Worm (Caenorhabditis elegans) whole organism, young adult: ENCODE data around the gene K04B12.2.

Experiments
- B0336.3 ChIP-seq: fragments of 200-800 bp; sonication (Bioruptor generic); IDR thresholded peaks from 2 replicates; pipeline ENCODE4 v1.3.6; 2022; ENCODE audit warnings: missing genetic modification characterization, missing compliant biosample characterization
- D2030.7 ChIP-seq: fragments of 200-800 bp; sonication (Bioruptor generic); IDR thresholded peaks from 2 replicates; pipeline ENCODE4 v1.3.6; 2022; ENCODE audit warnings: missing genetic modification reagents, missing genetic modification characterization, missing compliant biosample characterization
- F10E7.11 ChIP-seq: sonication (generic microtip); optimal IDR thresholded peaks from 2 replicates; lab custom pipeline; 2017; ENCODE audit warnings: mild to moderate bottlenecking, missing genetic modification characterization, moderate library complexity, missing compliant biosample characterization
- F49E8.2 ChIP-seq: sonication (generic microtip); optimal IDR thresholded peaks from 3 replicates; lab custom pipeline; 2017; ENCODE audit warnings: missing genetic modification characterization, mild to moderate bottlenecking, missing compliant biosample characterization, antibody characterized with exemption, moderate library complexity; ENCODE audit not compliant: insufficient read depth
- Y53F4B.3 ChIP-seq: fragments of 200-800 bp; sonication (Bioruptor generic); IDR thresholded peaks from 2 replicates; pipeline ENCODE4 v1.3.6; 2022; ENCODE audit warnings: missing genetic modification reagents, missing genetic modification characterization, missing compliant biosample characterization
- Y53G8AR.9 ChIP-seq: fragments of 200-800 bp; sonication (Bioruptor generic); conservative IDR thresholded peaks from 2 replicates; pipeline ENCODE4 v1.3.6; 2022; ENCODE audit warnings: missing genetic modification reagents, missing genetic modification characterization, missing compliant biosample characterization
- Y56A3A.18 ChIP-seq: fragments of 200-800 bp; sonication (Bioruptor generic); IDR thresholded peaks from 2 replicates; pipeline ENCODE4 v1.3.6; 2022; ENCODE audit warnings: missing genetic modification reagents, missing genetic modification characterization, missing compliant biosample characterization
- akir-1 ChIP-seq: fragments of 200-800 bp; sonication (Bioruptor generic); optimal IDR thresholded peaks from 2 replicates; lab custom pipeline; 2018; ENCODE audit warnings: mild to moderate bottlenecking, missing genetic modification characterization, moderate library complexity, missing compliant biosample characterization
- athp-1 ChIP-seq: sonication (generic microtip); optimal IDR thresholded peaks from 2 replicates; lab custom pipeline; 2017; ENCODE audit warnings: mild to moderate bottlenecking, missing genetic modification characterization, missing compliant biosample characterization
- attf-3 ChIP-seq: fragments of 200-800 bp; sonication (Bioruptor generic); conservative IDR thresholded peaks from 2 replicates; pipeline ENCODE4 v1.3.6; 2022; ENCODE audit warnings: missing genetic modification reagents, missing genetic modification characterization, missing compliant biosample characterization
- attf-6 ChIP-seq: fragments of 200-800 bp; sonication (Bioruptor generic); IDR thresholded peaks from 2 replicates; pipeline ENCODE4 v1.3.6; 2022; ENCODE audit warnings: missing genetic modification reagents, missing genetic modification characterization, missing compliant biosample characterization
- bed-1 ChIP-seq: fragments of 200-800 bp; sonication (Bioruptor generic); IDR thresholded peaks from 2 replicates; pipeline ENCODE4 v1.3.6; 2022; ENCODE audit warnings: missing genetic modification reagents, missing genetic modification characterization, missing compliant biosample characterization
- cebp-2 ChIP-seq: fragments of 200-800 bp; sonication (Bioruptor generic); IDR thresholded peaks from 2 replicates; pipeline ENCODE4 v1.3.6; 2022; ENCODE audit warnings: missing genetic modification characterization, missing compliant biosample characterization
- ceh-27 ChIP-seq: fragments of 200-800 bp; sonication (Bioruptor generic); optimal IDR thresholded peaks from 2 replicates; lab custom pipeline; 2018; ENCODE audit warnings: mild to moderate bottlenecking, missing genetic modification characterization, moderate library complexity, missing compliant biosample characterization
- chd-7 ChIP-seq: sonication (generic microtip); optimal IDR thresholded peaks from 2 replicates; lab custom pipeline; 2016; ENCODE audit warnings: mild to moderate bottlenecking, missing genetic modification characterization, moderate library complexity, missing compliant biosample characterization
- dox-1 ChIP-seq: fragments of 200-800 bp; sonication (Bioruptor generic); IDR thresholded peaks from 2 replicates; pipeline ENCODE4 v1.3.6; 2022; ENCODE audit warnings: missing genetic modification reagents, missing genetic modification characterization, missing compliant biosample characterization
- dpff-1 ChIP-seq: sonication (generic microtip); optimal IDR thresholded peaks from 2 replicates; lab custom pipeline; 2017; ENCODE audit warnings: mild to moderate bottlenecking, missing genetic modification characterization, missing compliant biosample characterization
- efl-1 ChIP-seq: fragments of 150-350 bp; optimal IDR thresholded peaks from 2 replicates; lab custom pipeline; 2014; ENCODE audit warnings: missing biosample characterization, missing genetic modification reagents, missing genetic modification characterization
- ekl-4 ChIP-seq: fragments of 200-800 bp; sonication (Bioruptor generic); IDR thresholded peaks from 2 replicates; pipeline ENCODE4 v1.3.6; 2022; ENCODE audit warnings: missing genetic modification reagents, missing genetic modification characterization, missing compliant biosample characterization
- hlh-26 ChIP-seq: fragments of 200-800 bp; sonication (Bioruptor generic); conservative IDR thresholded peaks from 2 replicates; pipeline ENCODE4 v1.3.6; 2022; ENCODE audit warnings: missing genetic modification reagents, missing genetic modification characterization, missing compliant biosample characterization
- lag-1 ChIP-seq: fragments of 200-800 bp; sonication (Bioruptor generic); IDR thresholded peaks from 2 replicates; pipeline ENCODE4 v1.3.6; 2022; ENCODE audit warnings: missing genetic modification reagents, missing genetic modification characterization, missing compliant biosample characterization
- let-526 ChIP-seq: fragments of 200-800 bp; sonication (Bioruptor generic); IDR thresholded peaks from 2 replicates; pipeline ENCODE4 v1.3.6; 2022; ENCODE audit warnings: missing genetic modification reagents, missing genetic modification characterization, missing compliant biosample characterization
- lin-26 ChIP-seq: fragments of 200-800 bp; sonication (Bioruptor generic); IDR thresholded peaks from 2 replicates; pipeline ENCODE4 v1.3.6; 2022; ENCODE audit warnings: missing genetic modification reagents, missing genetic modification characterization, missing compliant biosample characterization
- lin-54 ChIP-seq: fragments of 200-800 bp; sonication (Bioruptor generic); optimal IDR thresholded peaks from 2 replicates; lab custom pipeline; 2018; ENCODE audit warnings: mild to moderate bottlenecking, missing genetic modification characterization, missing compliant biosample characterization
- madf-3 ChIP-seq: fragments of 200-800 bp; sonication (Bioruptor generic); IDR thresholded peaks from 2 replicates; pipeline ENCODE4 v1.3.6; 2022; ENCODE audit warnings: missing genetic modification reagents, missing genetic modification characterization, missing compliant biosample characterization
- mel-28 ChIP-seq: sonication (generic microtip); optimal IDR thresholded peaks from 2 replicates; lab custom pipeline; 2016; ENCODE audit warnings: borderline replicate concordance, mild to moderate bottlenecking, missing genetic modification characterization, missing compliant biosample characterization
- mxl-1 ChIP-seq: sonication (generic microtip); optimal IDR thresholded peaks from 2 replicates; lab custom pipeline; 2016; ENCODE audit warnings: missing genetic modification characterization, missing compliant biosample characterization
- nfyb-1 ChIP-seq: fragments of 200-800 bp; sonication (Bioruptor generic); IDR thresholded peaks from 2 replicates; pipeline ENCODE4 v1.3.6; 2022; ENCODE audit warnings: missing genetic modification reagents, missing genetic modification characterization, missing compliant biosample characterization
- nhr-120 ChIP-seq: fragments of 200-800 bp; sonication (Bioruptor generic); IDR thresholded peaks from 2 replicates; pipeline ENCODE4 v1.3.6; 2022; ENCODE audit warnings: missing genetic modification characterization, missing compliant biosample characterization
- nhr-27 ChIP-seq: fragments of 200-800 bp; sonication (Bioruptor generic); optimal IDR thresholded peaks from 2 replicates; lab custom pipeline; 2018; ENCODE audit warnings: mild to moderate bottlenecking, missing genetic modification characterization, moderate library complexity, missing compliant biosample characterization
- sdz-38 ChIP-seq: sonication (generic microtip); optimal IDR thresholded peaks from 2 replicates; lab custom pipeline; 2016; ENCODE audit warnings: missing genotype, missing genetic modification characterization, missing compliant biosample characterization
- sea-2 ChIP-seq: fragments of 200-800 bp; sonication (Bioruptor generic); IDR thresholded peaks from 2 replicates; pipeline ENCODE4 v1.3.6; 2022; ENCODE audit warnings: missing genetic modification characterization, missing compliant biosample characterization
- snpc-1.3 ChIP-seq: sonication (generic microtip); optimal IDR thresholded peaks from 2 replicates; lab custom pipeline; 2017; ENCODE audit warnings: missing genetic modification characterization, mild to moderate bottlenecking, missing compliant biosample characterization, antibody characterized with exemption, moderate library complexity, missing genotype, missing genetic modification reagents; ENCODE audit not compliant: insufficient read depth
- snpc-4 ChIP-seq, 5 experiments: fragments of 150-350 bp in 1 of 5; sonication (generic microtip) in 4 of 5; optimal IDR thresholded peaks; 2 replicates each; lab custom pipeline; 2014 to 2018; ENCODE audit warnings: missing genetic modification characterization in 5 of 5, missing biosample characterization in 3 of 5, antibody characterized with exemption in 2 of 5, mild to moderate bottlenecking in 2 of 5, missing compliant biosample characterization in 2 of 5, missing genotype in 2 of 5, moderate library complexity in 2 of 5, missing genetic modification reagents in 1 of 5
- sptf-2 ChIP-seq: fragments of 200-800 bp; sonication (Bioruptor generic); optimal IDR thresholded peaks from 2 replicates; lab custom pipeline; 2018; ENCODE audit warnings: mild to moderate bottlenecking, missing genetic modification characterization, missing compliant biosample characterization
- unc-130 ChIP-seq: sonication (generic microtip); optimal IDR thresholded peaks from 2 replicates; lab custom pipeline; 2016; ENCODE audit warnings: missing genetic modification reagents, missing genetic modification characterization, missing compliant biosample characterization
- zim-3 ChIP-seq: sonication (generic microtip); optimal IDR thresholded peaks from 2 replicates; lab custom pipeline; 2017; ENCODE audit warnings: mild to moderate bottlenecking, missing genetic modification characterization, moderate library complexity, missing compliant biosample characterization
- ztf-26 ChIP-seq: sonication (generic microtip); optimal IDR thresholded peaks from 2 replicates; lab custom pipeline; 2017; ENCODE audit warnings: missing genetic modification characterization, missing compliant biosample characterization

K04B12.2 gene

ce11 chrII:14483813-14484212, 46.0 kb upstream of the K04B12.2 start:
- TF ChIP-seq madf-3 (GFP tag; lab: Robert Waterston, UW) = no peak
- TF ChIP-seq hlh-26 (GFP tag; lab: Robert Waterston, UW) = no peak
- no peak for TF ChIP-seq zim-3
- TF ChIP-seq nhr-27 (tag; lab: Kevin White, UChicago) = no peak
- no peak for TF ChIP-seq snpc-1.3 (tag; lab: Kevin White, UChicago)
- no peak for TF ChIP-seq D2030.7 (GFP tag; lab: Robert Waterston, UW)
- no peak for TF ChIP-seq bed-1 (GFP tag; lab: Robert Waterston, UW)
- TF ChIP-seq mxl-1 = no peak
- TF ChIP-seq Y56A3A.18 (GFP tag; lab: Robert Waterston, UW) = no peak
- no peak for TF ChIP-seq cebp-2 (GFP tag; lab: Robert Waterston, UW)
- no peak for TF ChIP-seq F49E8.2 (tag; lab: Kevin White, UChicago)
- no peak for TF ChIP-seq F10E7.11 (tag; lab: Kevin White, UChicago)
- no peak for TF ChIP-seq let-526 (GFP tag; lab: Robert Waterston, UW)
- TF ChIP-seq athp-1 (tag; lab: Kevin White, UChicago) = no peak
- TF ChIP-seq sdz-38 = no peak
- no peak for TF ChIP-seq B0336.3
- TF ChIP-seq efl-1 (GFP tag; lab: Kevin White, UChicago) = no peak
- no peak for TF ChIP-seq akir-1 (GFP tag; lab: Kevin White, UChicago)

- TF ChIP-seq Y53F4B.3 (no peak), dox-1 (GFP tag; lab: Robert Waterston, UW) (no peak), nhr-120 (GFP tag; lab: Robert Waterston, UW) (no peak), nfyb-1 (no peak), ztf-26 (tag; lab: Kevin White, UChicago) (no peak), mel-28 (tag; lab: Kevin White, UChicago) (no peak), ceh-27 (GFP tag; lab: Kevin White, UChicago) (no peak), lin-54 (no peak), sea-2 (GFP tag; lab: Robert Waterston, UW) (no peak), unc-130 (GFP tag; lab: Kevin White, UChicago) (no peak), Y53G8AR.9 (no peak), snpc-4 (GFP tag; optimal IDR thresholded peaks at IDR 0.05; lab: Kevin White, UChicago) (no peak), snpc-4 (tag; optimal IDR thresholded peaks at IDR 0.05; lab: Kevin White, UChicago) (no peak), lin-26 (no peak), lag-1 (no peak), dpff-1 (tag; lab: Kevin White, UChicago) (no peak), attf-6 (GFP tag; lab: Robert Waterston, UW) (no peak), chd-7 (tag; lab: Kevin White, UChicago) (no peak), sptf-2 (no peak), ekl-4 (GFP tag; lab: Robert Waterston, UW) (no peak), attf-3 (GFP tag; lab: Robert Waterston, UW) (no peak)
These were observed 43.0 kb upstream of the K04B12.2 start for ce11 chrII:14480772-14481171.
